Worm (Caenorhabditis elegans): Measurements from ENCODE around the gene C03B1.5.
A peak's percentile ranks its signal among the peaks of the same experiment; 100 is the strongest.

C03B1.5 gene

ce11 chrX:6345785-6346184 is 9.6 kb upstream of the C03B1.5 start:
- TF ChIP-seq zag-1 (tag; optimal IDR thresholded peaks at IDR 0.05) (no peak), nfya-1 (tag; optimal IDR thresholded peaks at IDR 0.05; ENCODE audit: insufficient read depth) (no peak), nhr-25 (tag; optimal IDR thresholded peaks at IDR 0.05) (no peak), fkh-2 (tag; optimal IDR thresholded peaks at IDR 0.05) (no peak), mdl-1 (tag; optimal IDR thresholded peaks at IDR 0.05) (no peak), nhr-28 (tag; optimal IDR thresholded peaks at IDR 0.05) (no peak), ZK546.5 (tag; optimal IDR thresholded peaks at IDR 0.05) (no peak), lin-15B (tag; optimal IDR thresholded peaks at IDR 0.05) (no peak), nhr-43 (tag; optimal IDR thresholded peaks at IDR 0.05; ENCODE audit: poor library complexity, severe bottlenecking) (no peak), elt-2 (tag; optimal IDR thresholded peaks at IDR 0.05) (no peak), hmg-11 (tag; optimal IDR thresholded peaks at IDR 0.05) (no peak), snpc-4 (tag; optimal IDR thresholded peaks at IDR 0.05) (no peak), nhr-237 (tag; optimal IDR thresholded peaks at IDR 0.05) (no peak), ceh-16 (tag; optimal IDR thresholded peaks at IDR 0.05) (no peak)

ce11 chrX:6347013-6347412 is 8.4 kb upstream of the C03B1.5 start, which contains the start of gene C03B1.9:
Gene C03B1.9, minus strand, starts transcription at chrX:6347113.
- TF ChIP-seq tbx-2 (tag; optimal IDR thresholded peaks at IDR 0.05), result no peak
- TF ChIP-seq nhr-76 (tag; optimal IDR thresholded peaks at IDR 0.05), result no peak
- no peak for TF ChIP-seq mml-1 (tag; optimal IDR thresholded peaks at IDR 0.05)
- no peak for TF ChIP-seq skn-1 (tag; optimal IDR thresholded peaks at IDR 0.05)
- TF ChIP-seq egl-27 (tag; optimal IDR thresholded peaks at IDR 0.05), result no peak

ce11 chrX:6350016-6350415 is 5.4 kb upstream of the C03B1.5 start, which contains the start of gene C03B1.6:
Gene C03B1.6, plus strand, starts transcription at chrX:6350316.
- TF ChIP-seq nhr-11 (tag; optimal IDR thresholded peaks at IDR 0.05) (no peak), elt-1 (tag; optimal IDR thresholded peaks at IDR 0.05) (no peak), ZK546.5 (tag; optimal IDR thresholded peaks at IDR 0.05) (no peak), fos-1 (tag; optimal IDR thresholded peaks at IDR 0.05) (no peak), hmg-11 (tag; optimal IDR thresholded peaks at IDR 0.05) (no peak), lin-15B (tag; optimal IDR thresholded peaks at IDR 0.05) (no peak), nhr-23 (tag; optimal IDR thresholded peaks at IDR 0.05) (no peak), lin-39 (tag; optimal IDR thresholded peaks at IDR 0.05) (no peak), snpc-4 (tag; optimal IDR thresholded peaks at IDR 0.05) (no peak)

DNA sequence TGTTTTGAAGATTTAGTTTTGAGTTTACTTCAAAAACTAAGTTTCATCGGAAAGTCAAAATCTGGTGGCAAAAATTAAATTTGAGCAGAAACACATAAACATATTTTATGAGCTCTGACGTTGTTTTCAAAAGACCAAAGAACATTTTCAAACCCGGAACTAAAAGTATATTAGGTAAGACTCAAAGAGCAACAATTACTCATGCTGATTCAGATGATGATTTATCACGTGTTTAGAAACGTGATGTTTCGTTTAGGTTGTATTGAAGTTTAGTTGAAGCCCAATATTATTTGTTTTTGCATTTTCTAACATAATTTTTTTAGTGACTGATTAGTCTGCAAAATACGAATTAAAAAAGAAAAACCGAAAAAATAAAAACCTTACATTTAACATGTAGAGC is 1.6 kb upstream of the C03B1.5 start:
- TF ChIP-seq mdl-1 (tag; optimal IDR thresholded peaks at IDR 0.05) (no peak), pqm-1 (tag; optimal IDR thresholded peaks at IDR 0.05) (peak; percentile 45)

ce11 chrX:6357772-6358171 is 2.4 kb downstream of the C03B1.5 start, which contains the start of gene C03B1.10:
Gene C03B1.10, minus strand, starts transcription at chrX:6357872.
- TF ChIP-seq nhr-43 (tag; optimal IDR thresholded peaks at IDR 0.05; ENCODE audit: poor library complexity, severe bottlenecking), result no peak

DNA sequence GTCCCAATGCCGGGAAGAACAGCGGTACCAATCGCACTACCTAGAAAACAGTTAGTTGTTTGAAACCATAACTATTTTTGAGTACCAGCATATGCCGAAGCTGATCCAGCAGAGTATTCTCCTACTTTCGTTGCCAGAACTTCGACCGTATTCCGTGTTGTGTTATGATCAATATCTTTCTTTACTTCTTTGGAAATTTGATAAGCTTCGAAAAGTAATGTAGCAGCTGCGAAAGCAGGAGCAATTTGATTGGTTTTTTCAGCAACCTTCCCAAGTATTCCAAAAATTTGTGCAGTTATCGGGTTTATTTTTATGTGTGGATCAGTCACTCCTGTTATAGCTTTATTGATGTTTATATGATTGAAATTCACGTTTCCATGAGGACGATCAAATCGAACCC is 4.7 kb downstream of the C03B1.5 start:
- TF ChIP-seq elt-2 (tag; optimal IDR thresholded peaks at IDR 0.05) (no peak), unc-62 (GFP tag; optimal IDR thresholded peaks at IDR 0.05) (no peak), nhr-77 (tag; optimal IDR thresholded peaks at IDR 0.05) (no peak), jun-1 (tag; optimal IDR thresholded peaks at IDR 0.05) (no peak), unc-39 (tag; optimal IDR thresholded peaks at IDR 0.05) (no peak)

DNA sequence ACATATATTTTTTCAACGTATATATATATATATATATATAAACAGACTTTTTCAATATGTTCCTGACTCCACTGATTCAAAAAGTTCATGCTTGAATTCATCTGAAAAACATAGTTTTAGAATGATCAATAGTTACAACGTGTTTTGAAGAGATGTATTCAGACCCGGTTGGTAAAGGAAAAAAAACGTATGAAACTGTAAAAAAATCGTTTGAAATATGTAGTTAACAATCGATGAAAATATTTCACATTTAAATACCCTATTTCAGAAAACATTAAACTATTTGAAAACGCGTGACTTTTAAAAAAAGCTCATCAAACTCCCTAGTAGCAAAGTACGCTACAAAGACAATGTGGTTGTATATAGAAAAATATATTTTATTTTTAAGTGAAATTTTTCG is 5.3 kb downstream of the C03B1.5 start, which contains the start of gene C03B1.14:
Gene C03B1.14, minus strand, starts transcription at position 101 of the 400 bp plus-strand sequence.
- no peak for TF ChIP-seq ZK546.5 (tag; optimal IDR thresholded peaks at IDR 0.05)
- no peak for TF ChIP-seq nhr-23 (tag; optimal IDR thresholded peaks at IDR 0.05)
- TF ChIP-seq ceh-28 (tag; optimal IDR thresholded peaks at IDR 0.05), result no peak
- no peak for TF ChIP-seq elt-3 (tag; optimal IDR thresholded peaks at IDR 0.05)
- no peak for TF ChIP-seq nhr-77 (tag; optimal IDR thresholded peaks at IDR 0.05)
- no peak for TF ChIP-seq nhr-12 (tag; optimal IDR thresholded peaks at IDR 0.05)
- TF ChIP-seq elt-1 (tag; optimal IDR thresholded peaks at IDR 0.05), result no peak
- TF ChIP-seq pqm-1 (tag; optimal IDR thresholded peaks at IDR 0.05), result no peak
- TF ChIP-seq egl-27 (tag; optimal IDR thresholded peaks at IDR 0.05), result no peak
- no peak for TF ChIP-seq jun-1 (tag; optimal IDR thresholded peaks at IDR 0.05)
- no peak for TF ChIP-seq lsy-12 (tag; optimal IDR thresholded peaks at IDR 0.05)
- TF ChIP-seq R02D3.7 (tag; optimal IDR thresholded peaks at IDR 0.05), result no peak
- TF ChIP-seq daf-12 (tag; optimal IDR thresholded peaks at IDR 0.05), result no peak
- TF ChIP-seq nhr-11 (tag; optimal IDR thresholded peaks at IDR 0.05), result no peak
- TF ChIP-seq nfya-1 (tag; optimal IDR thresholded peaks at IDR 0.05; ENCODE audit: insufficient read depth), result no peak
- TF ChIP-seq nhr-43 (tag; optimal IDR thresholded peaks at IDR 0.05; ENCODE audit: poor library complexity, severe bottlenecking), result no peak
- no peak for TF ChIP-seq ztf-11 (tag; optimal IDR thresholded peaks at IDR 0.05)

Data from whole organism, L3 larva.